Worm (Caenorhabditis elegans) whole organism, early embryonic: ENCODE measurements around the gene C32B5.15.
"Not testable (repeated sequence)": the region's sequence is repeated elsewhere in the genome, so short reads cannot be mapped to it uniquely, and the experiment has no call there.

Experiments used
- B0310.2 ChIP-seq: sonication (generic microtip); optimal IDR thresholded peaks from 2 replicates; lab custom pipeline; 2016; ENCODE audit warnings: mild to moderate bottlenecking, missing genetic modification characterization, missing compliant biosample characterization
- F13C5.2 ChIP-seq: sonication (generic microtip); optimal IDR thresholded peaks from 2 replicates; lab custom pipeline; 2017; ENCODE audit warnings: mild to moderate bottlenecking, missing genetic modification characterization, inconsistent platforms, missing compliant biosample characterization
- aly-1 ChIP-seq: sonication (generic microtip); optimal IDR thresholded peaks from 2 replicates; lab custom pipeline; 2016; ENCODE audit warnings: missing genetic modification characterization, missing compliant biosample characterization
- ama-1 ChIP-seq: fragments of 150-350 bp; optimal IDR thresholded peaks from 2 replicates; lab custom pipeline; 2014
- ceh-13 ChIP-seq: fragments of 200-800 bp; sonication (Bioruptor generic); optimal IDR thresholded peaks from 2 replicates; lab custom pipeline; 2018; ENCODE audit warnings: mild to moderate bottlenecking, missing genetic modification characterization, missing compliant biosample characterization
- ceh-36 ChIP-seq: sonication (generic microtip); optimal IDR thresholded peaks from 2 replicates; lab custom pipeline; 2016; ENCODE audit warnings: missing genetic modification characterization, inconsistent platforms, missing compliant biosample characterization
- ets-7 ChIP-seq: sonication (generic microtip); optimal IDR thresholded peaks from 2 replicates; lab custom pipeline; 2016; ENCODE audit warnings: missing genotype, missing genetic modification characterization, missing compliant biosample characterization
- flt-1 ChIP-seq: fragments of 200-800 bp; sonication (Bioruptor generic); IDR thresholded peaks from 2 replicates; pipeline ENCODE4 v1.3.6; 2022; ENCODE audit warnings: missing genetic modification characterization, missing compliant biosample characterization
- hmbx-1 ChIP-seq: sonication (generic microtip); optimal IDR thresholded peaks from 2 replicates; lab custom pipeline; 2016; ENCODE audit warnings: mild to moderate bottlenecking, missing genetic modification characterization, missing compliant biosample characterization
- hmg-4 ChIP-seq: fragments of 200-800 bp; sonication (Bioruptor generic); optimal IDR thresholded peaks from 2 replicates; lab custom pipeline; 2018; ENCODE audit warnings: mild to moderate bottlenecking, missing genetic modification characterization, missing compliant biosample characterization
- hnd-1 ChIP-seq: sonication (generic microtip); optimal IDR thresholded peaks from 2 replicates; lab custom pipeline; 2016; ENCODE audit warnings: missing genetic modification characterization, missing compliant biosample characterization
- pes-1 ChIP-seq: fragments of 200-800 bp; sonication (Bioruptor generic); IDR thresholded peaks from 2 replicates; pipeline ENCODE4 v1.3.6; 2022; ENCODE audit warnings: missing genetic modification reagents, missing genetic modification characterization, missing compliant biosample characterization
- scrt-1 ChIP-seq: fragments of 200-800 bp; sonication (Bioruptor generic); IDR thresholded peaks from 2 replicates; pipeline ENCODE4 v1.3.6; 2022; ENCODE audit warnings: missing genetic modification characterization, missing compliant biosample characterization
- sea-1 ChIP-seq: fragments of 200-800 bp; sonication (Bioruptor generic); conservative IDR thresholded peaks from 2 replicates; pipeline ENCODE4 v1.3.6; 2022; ENCODE audit warnings: missing genetic modification characterization, missing compliant biosample characterization
- tbx-11 ChIP-seq: fragments of 200-800 bp; sonication (Bioruptor generic); IDR thresholded peaks from 2 replicates; pipeline ENCODE4 v1.3.6; 2022; ENCODE audit warnings: missing genetic modification characterization, missing compliant biosample characterization
- tbx-37 ChIP-seq: fragments of 200-800 bp; sonication (Bioruptor generic); conservative IDR thresholded peaks from 2 replicates; pipeline ENCODE4 v1.3.6; 2022; ENCODE audit warnings: missing genetic modification reagents, missing genetic modification characterization, missing compliant biosample characterization
- tra-4 ChIP-seq: sonication (generic microtip); optimal IDR thresholded peaks from 2 replicates; lab custom pipeline; 2017; ENCODE audit warnings: missing genetic modification characterization, missing compliant biosample characterization

C32B5.15 gene

DNA sequence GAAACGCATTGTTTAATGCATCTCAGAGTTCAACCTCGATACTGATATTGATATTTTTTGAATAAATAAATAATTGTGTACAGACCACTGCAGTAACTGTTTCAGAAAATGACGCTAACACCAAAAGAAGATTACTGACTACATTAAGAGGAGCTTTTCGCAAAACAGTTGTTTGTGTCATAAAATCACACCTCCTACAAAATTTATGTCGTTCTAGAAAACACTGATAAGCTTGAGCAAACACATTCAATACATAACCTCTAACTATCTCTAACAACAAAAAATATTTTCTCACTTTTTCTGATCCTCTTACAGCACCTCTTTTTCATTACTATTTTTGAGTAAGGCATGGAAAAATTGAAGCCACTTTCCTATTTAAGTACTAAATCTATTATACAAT lies 18.1 kb downstream of the C32B5.15 start, which contains the start of gene fbxc-7:
fbxc-7 (plus strand) TSS at position 301 of the 400 bp plus-strand sequence.
- not testable (repeated sequence) for TF ChIP-seq pes-1 (GFP tag; lab: Robert Waterston, UW); flt-1 (GFP tag; lab: Robert Waterston, UW); tbx-37

- TF ChIP-seq ama-1 (lab: Kevin White, UChicago) (no peak), hmg-4 (GFP tag; lab: Kevin White, UChicago) (no peak), sea-1 (GFP tag; lab: Robert Waterston, UW) (no peak), ceh-13 (GFP tag; lab: Kevin White, UChicago) (no peak), flt-1 (GFP tag; lab: Robert Waterston, UW) (no peak), F13C5.2 (tag; lab: Kevin White, UChicago) (no peak), tra-4 (no peak), ceh-36 (tag; lab: Kevin White, UChicago) (no peak), aly-1 (tag; lab: Kevin White, UChicago) (no peak), hnd-1 (tag; lab: Kevin White, UChicago) (no peak), B0310.2 (no peak), tbx-37 (no peak), scrt-1 (no peak), pes-1 (GFP tag; lab: Robert Waterston, UW) (no peak), hmbx-1 (no peak), tbx-11 (GFP tag; lab: Robert Waterston, UW) (no peak), ets-7 (tag; lab: Kevin White, UChicago) (no peak)
Measured at ce11 chrII:953052-953451, 19.7 kb downstream of the C32B5.15 start.

- no peak for TF ChIP-seq hmg-4 (GFP tag; lab: Kevin White, UChicago)
- no peak for TF ChIP-seq B0310.2
Measured at ce11 chrII:950374-950773, 22.4 kb downstream of the C32B5.15 start.

ce11 chrII:948091-948490 lies 24.7 kb downstream of the C32B5.15 start, which contains the start of gene fbxc-32:
fbxc-32 (minus strand) TSS chrII:948191.
- TF ChIP-seq ets-7 (tag; lab: Kevin White, UChicago) (no peak), tbx-37 (no peak), B0310.2 (no peak), sea-1 (GFP tag; lab: Robert Waterston, UW) (no peak), hmbx-1 (no peak), F13C5.2 (tag; lab: Kevin White, UChicago) (no peak), tra-4 (no peak), ceh-36 (tag; lab: Kevin White, UChicago) (no peak), ceh-13 (GFP tag; lab: Kevin White, UChicago) (no peak), hnd-1 (tag; lab: Kevin White, UChicago) (no peak)

- no peak for TF ChIP-seq flt-1 (GFP tag; lab: Robert Waterston, UW)
- no peak for TF ChIP-seq scrt-1
- TF ChIP-seq tbx-37: no peak
- no peak for TF ChIP-seq tbx-11 (GFP tag; lab: Robert Waterston, UW)
- no peak for TF ChIP-seq hnd-1 (tag; lab: Kevin White, UChicago)
- TF ChIP-seq ceh-36 (tag; lab: Kevin White, UChicago): no peak
- TF ChIP-seq hmg-4 (GFP tag; lab: Kevin White, UChicago): no peak
- no peak for TF ChIP-seq ceh-13 (GFP tag; lab: Kevin White, UChicago)
- TF ChIP-seq ets-7 (tag; lab: Kevin White, UChicago): no peak
- TF ChIP-seq tra-4: no peak
- no peak for TF ChIP-seq pes-1 (GFP tag; lab: Robert Waterston, UW)
Measured at ce11 chrII:943773-944172, 29.0 kb downstream of the C32B5.15 start, which contains the start of gene clec-43. clec-43 (plus strand) TSS chrII:944066.

DNA sequence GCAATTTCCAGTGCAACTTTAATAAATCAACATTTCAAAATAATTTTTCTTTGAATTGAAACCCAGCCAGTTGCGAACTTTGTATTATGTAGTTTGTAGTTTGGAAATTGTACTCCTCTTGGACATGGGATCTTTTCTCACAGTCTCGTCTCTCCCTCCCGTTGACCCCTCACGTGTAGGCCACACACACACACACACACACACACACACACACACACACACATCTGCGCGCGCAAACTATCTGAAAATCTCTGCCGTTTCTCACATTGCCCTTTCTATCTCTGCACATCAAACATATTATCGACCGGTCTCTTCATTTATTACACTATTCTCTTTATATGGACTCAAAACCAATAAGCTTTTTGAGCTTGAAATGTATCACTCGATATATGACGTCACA lies 32.0 kb downstream of the C32B5.15 start, which contains the start of gene fbxc-36:
fbxc-36 (plus strand) TSS at position 205 of the 400 bp plus-strand sequence.
- no peak for TF ChIP-seq pes-1 (GFP tag; lab: Robert Waterston, UW)
- no peak for TF ChIP-seq hmbx-1
- TF ChIP-seq tra-4: no peak
- no peak for TF ChIP-seq ceh-36 (tag; lab: Kevin White, UChicago)
- TF ChIP-seq ceh-13 (GFP tag; lab: Kevin White, UChicago): no peak
- no peak for TF ChIP-seq B0310.2
- TF ChIP-seq hnd-1 (tag; lab: Kevin White, UChicago): no peak
- TF ChIP-seq sea-1 (GFP tag; lab: Robert Waterston, UW): no peak
- no peak for TF ChIP-seq ama-1 (lab: Kevin White, UChicago)
- no peak for TF ChIP-seq scrt-1
- no peak for TF ChIP-seq F13C5.2 (tag; lab: Kevin White, UChicago)
- TF ChIP-seq aly-1 (tag; lab: Kevin White, UChicago): no peak
- no peak for TF ChIP-seq tbx-11 (GFP tag; lab: Robert Waterston, UW)
- TF ChIP-seq hmg-4 (GFP tag; lab: Kevin White, UChicago): no peak
- TF ChIP-seq tbx-37: no peak
- no peak for TF ChIP-seq ets-7 (tag; lab: Kevin White, UChicago)
- TF ChIP-seq flt-1 (GFP tag; lab: Robert Waterston, UW): no peak

ce11 chrII:938549-938948 lies 34.2 kb downstream of the C32B5.15 start, which contains the start of gene R07C3.3:
R07C3.3 (plus strand) TSS chrII:938849.
- TF ChIP-seq hnd-1 (tag; lab: Kevin White, UChicago): no peak
- no peak for TF ChIP-seq pes-1 (GFP tag; lab: Robert Waterston, UW)
- no peak for TF ChIP-seq ama-1 (lab: Kevin White, UChicago)
- no peak for TF ChIP-seq hmbx-1
- TF ChIP-seq ceh-13 (GFP tag; lab: Kevin White, UChicago): no peak
- no peak for TF ChIP-seq tra-4
- TF ChIP-seq scrt-1: no peak
- TF ChIP-seq aly-1 (tag; lab: Kevin White, UChicago): no peak
- no peak for TF ChIP-seq hmg-4 (GFP tag; lab: Kevin White, UChicago)
- TF ChIP-seq ets-7 (tag; lab: Kevin White, UChicago): no peak
- no peak for TF ChIP-seq tbx-37
- TF ChIP-seq B0310.2: no peak
- TF ChIP-seq sea-1 (GFP tag; lab: Robert Waterston, UW): no peak
- TF ChIP-seq flt-1 (GFP tag; lab: Robert Waterston, UW): no peak
- no peak for TF ChIP-seq ceh-36 (tag; lab: Kevin White, UChicago)
- no peak for TF ChIP-seq F13C5.2 (tag; lab: Kevin White, UChicago)
- no peak for TF ChIP-seq tbx-11 (GFP tag; lab: Robert Waterston, UW)
